Worm (Caenorhabditis elegans): ENCODE data around the gene str-250.

DNA sequence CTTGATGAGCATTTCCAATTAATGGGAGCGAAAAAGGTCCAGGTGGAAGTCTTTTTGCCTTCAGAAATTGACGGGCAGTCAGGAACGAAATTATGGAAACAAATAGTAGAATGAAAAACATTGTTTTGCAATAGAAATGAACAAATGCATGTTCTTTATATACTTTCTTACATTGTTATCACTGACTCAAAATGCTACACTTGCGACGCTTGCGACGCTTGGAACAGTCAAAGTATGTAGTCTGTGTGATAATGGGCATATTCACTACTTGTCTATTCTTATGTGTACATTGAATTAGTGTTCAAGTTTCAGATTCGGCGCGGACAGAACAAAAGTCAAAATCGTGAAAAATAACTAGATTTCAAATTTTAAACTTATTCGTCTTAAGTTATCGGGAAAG is 20.1 kb upstream of the str-250 start, which contains the start of gene cyp-35C1:
- TF ChIP-seq pha-4 (GFP tag; IDR thresholded peaks at IDR 0.05) (no peak), pha-4 (tag; optimal IDR thresholded peaks at IDR 0.05) (no peak), lim-7 (GFP tag; IDR thresholded peaks at IDR 0.05) (no peak), F37D6.2 (tag; optimal IDR thresholded peaks at IDR 0.05) (no peak), nhr-48 (tag; optimal IDR thresholded peaks at IDR 0.05) (no peak), mep-1 (tag; optimal IDR thresholded peaks at IDR 0.05) (no peak), ama-1 (optimal IDR thresholded peaks at IDR 0.05) (no peak), arid-1 (GFP tag; conservative IDR thresholded peaks at IDR 0.05) (no peak), mdl-1 (tag; optimal IDR thresholded peaks at IDR 0.05) (no peak)
